Fruit fly (Drosophila melanogaster) whole organism, embryonic: Measurements from ENCODE around the gene Nup98-96.
A peak's percentile ranks its signal among the peaks of the same experiment; 100 is the strongest.

Experiments
- CG12104 ChIP-seq: fragments of 200-800 bp; sonication (Bioruptor generic); optimal IDR thresholded peaks from 3 replicates; lab custom pipeline; 2016; ENCODE audit warnings: missing biosample characterization, missing genetic modification characterization
- CG12769 ChIP-seq: fragments of 200-800 bp; sonication (Bioruptor generic); optimal IDR thresholded peaks from 2 replicates; lab custom pipeline; 2019; ENCODE audit warnings: missing biosample characterization, mild to moderate bottlenecking, missing genetic modification characterization, moderate library complexity
- CG14710 ChIP-seq: fragments of 200-800 bp; sonication (Bioruptor generic); optimal IDR thresholded peaks from 3 replicates; lab custom pipeline; 2019; ENCODE audit warnings: missing biosample characterization, mild to moderate bottlenecking, missing genetic modification characterization, moderate library complexity
- CG14965 ChIP-seq: fragments of 200-800 bp; sonication (Bioruptor generic); optimal IDR thresholded peaks from 2 replicates; lab custom pipeline; 2016; ENCODE audit warnings: missing biosample characterization, missing genetic modification characterization, borderline replicate concordance
- CG1602 ChIP-seq: fragments of 200-800 bp; sonication (Bioruptor generic); optimal IDR thresholded peaks from 3 replicates; lab custom pipeline; 2016; ENCODE audit warnings: missing biosample characterization, missing genetic modification characterization
- CG17361 ChIP-seq: fragments of 200-800 bp; sonication (Bioruptor generic); IDR thresholded peaks from 3 replicates; pipeline ENCODE4 v1.3.6; 2022; ENCODE audit warnings: missing biosample characterization, missing genetic modification characterization
- CG17912 ChIP-seq: fragments of 200-800 bp; sonication (Bioruptor generic); optimal IDR thresholded peaks from 2 replicates; lab custom pipeline; 2018; ENCODE audit warnings: missing biosample characterization, mild to moderate bottlenecking, missing genetic modification characterization
- CG18599 ChIP-seq: fragments of 200-800 bp; sonication (Bioruptor generic); optimal IDR thresholded peaks from 3 replicates; lab custom pipeline; 2017; ENCODE audit warnings: missing biosample characterization, missing genetic modification characterization, mild to moderate bottlenecking, moderate library complexity, missing genetic modification reagents
- CG4404 ChIP-seq: fragments of 200-800 bp; sonication (Bioruptor generic); IDR thresholded peaks from 2 replicates; pipeline ENCODE4 v1.3.6; 2022; ENCODE audit warnings: missing biosample characterization, missing genetic modification characterization
- CG6813 ChIP-seq: fragments of 200-800 bp; sonication (Bioruptor generic); optimal IDR thresholded peaks from 2 replicates; lab custom pipeline; 2017; ENCODE audit warnings: missing biosample characterization, missing genetic modification characterization, mild to moderate bottlenecking, moderate library complexity, missing genetic modification reagents
- CG7357 ChIP-seq: fragments of 200-800 bp; sonication (Bioruptor generic); IDR thresholded peaks from 3 replicates; pipeline ENCODE4 v1.3.6; 2022; ENCODE audit warnings: missing biosample characterization, missing genetic modification characterization
- CG8944 ChIP-seq: fragments of 200-800 bp; sonication (Bioruptor generic); optimal IDR thresholded peaks from 3 replicates; lab custom pipeline; 2016; ENCODE audit warnings: missing biosample characterization, missing genetic modification characterization
- CHES-1-like ChIP-seq: fragments of 200-800 bp; sonication (Bioruptor generic); optimal IDR thresholded peaks from 2 replicates; lab custom pipeline; 2016; ENCODE audit warnings: missing biosample characterization, missing genetic modification characterization
- HLHmδ ChIP-seq: fragments of 200-800 bp; sonication (Bioruptor generic); optimal IDR thresholded peaks from 2 replicates; lab custom pipeline; 2018; ENCODE audit warnings: missing biosample characterization, mild to moderate bottlenecking, missing genetic modification characterization, moderate library complexity
- Hand ChIP-seq: fragments of 200-800 bp; sonication (Bioruptor generic); optimal IDR thresholded peaks from 2 replicates; lab custom pipeline; 2017; ENCODE audit warnings: mild to moderate bottlenecking, missing biosample characterization, missing genetic modification reagents, missing genetic modification characterization
- MBD-R2 ChIP-seq: fragments of 200-800 bp; sonication (Bioruptor generic); IDR thresholded peaks from 2 replicates; pipeline ENCODE4 v1.3.6; 2022; ENCODE audit warnings: missing biosample characterization, missing genetic modification characterization
- Mrtf ChIP-seq: fragments of 200-800 bp; sonication (Bioruptor generic); IDR thresholded peaks from 3 replicates; pipeline ENCODE4 v1.3.6; 2022; ENCODE audit warnings: missing biosample characterization, missing genetic modification characterization
- NC2β ChIP-seq: fragments of 200-800 bp; sonication (Bioruptor generic); optimal IDR thresholded peaks from 2 replicates; lab custom pipeline; 2016; ENCODE audit warnings: missing biosample characterization, missing genetic modification characterization
- Nf-YA ChIP-seq: fragments of 200-800 bp; sonication (Bioruptor generic); IDR thresholded peaks from 2 replicates; pipeline ENCODE4 v1.3.6; 2022; ENCODE audit warnings: missing biosample characterization, missing genetic modification characterization
- Scr ChIP-seq: fragments of 200-800 bp; sonication (Bioruptor generic); IDR thresholded peaks from 2 replicates; pipeline ENCODE4 v1.3.6; 2022; ENCODE audit warnings: missing biosample characterization, missing genetic modification characterization; ENCODE audit not compliant: partially characterized antibody
- YL-1 ChIP-seq: fragments of 200-800 bp; sonication (Bioruptor generic); optimal IDR thresholded peaks from 3 replicates; lab custom pipeline; 2017; ENCODE audit warnings: missing biosample characterization, mild to moderate bottlenecking, missing genetic modification characterization
- amos ChIP-seq: fragments of 200-800 bp; sonication (Bioruptor generic); IDR thresholded peaks from 2 replicates; pipeline ENCODE4 v1.3.6; 2022; ENCODE audit warnings: missing biosample characterization, missing genetic modification characterization; ENCODE audit not compliant: partially characterized antibody
- cato ChIP-seq: fragments of 200-800 bp; sonication (Bioruptor generic); optimal IDR thresholded peaks from 2 replicates; lab custom pipeline; 2016; ENCODE audit warnings: missing biosample characterization, missing genetic modification characterization, borderline replicate concordance
- caup ChIP-seq: fragments of 200-800 bp; sonication (Bioruptor generic); optimal IDR thresholded peaks from 3 replicates; lab custom pipeline; 2017; ENCODE audit warnings: missing biosample characterization, mild to moderate bottlenecking, missing genetic modification characterization, moderate library complexity; ENCODE audit not compliant: severe bottlenecking
- ci ChIP-seq: fragments of 200-800 bp; sonication (Bioruptor generic); IDR thresholded peaks from 3 replicates; pipeline ENCODE4 v1.3.6; 2022; ENCODE audit warnings: missing biosample characterization, missing genetic modification characterization
- dati ChIP-seq: fragments of 200-800 bp; sonication (Bioruptor generic); IDR thresholded peaks from 2 replicates; pipeline ENCODE4 v1.3.6; 2022; ENCODE audit warnings: missing biosample characterization, missing genetic modification characterization
- dysf ChIP-seq: fragments of 200-800 bp; sonication (Bioruptor generic); IDR thresholded peaks from 3 replicates; pipeline ENCODE4 v1.3.6; 2022; ENCODE audit warnings: missing biosample characterization, missing genetic modification characterization
- fd96Cb ChIP-seq: fragments of 200-800 bp; sonication (Bioruptor generic); optimal IDR thresholded peaks from 2 replicates; lab custom pipeline; 2018; ENCODE audit warnings: missing biosample characterization, mild to moderate bottlenecking, missing genetic modification characterization, moderate library complexity
- hbn ChIP-seq: fragments of 200-800 bp; sonication (Bioruptor generic); IDR thresholded peaks from 2 replicates; pipeline ENCODE4 v1.3.6; 2022; ENCODE audit warnings: missing biosample characterization, missing genetic modification characterization; ENCODE audit not compliant: partially characterized antibody
- her ChIP-seq: fragments of 200-800 bp; sonication (Bioruptor generic); optimal IDR thresholded peaks from 2 replicates; lab custom pipeline; 2016; ENCODE audit warnings: missing biosample characterization, missing genetic modification characterization
- klu ChIP-seq: fragments of 200-800 bp; sonication (Bioruptor generic); IDR thresholded peaks from 2 replicates; pipeline ENCODE4 v1.3.6; 2022; ENCODE audit warnings: missing biosample characterization, missing genetic modification characterization
- lab ChIP-seq: fragments of 200-800 bp; sonication (Bioruptor generic); optimal IDR thresholded peaks from 3 replicates; lab custom pipeline; 2017; ENCODE audit warnings: missing biosample characterization, missing genetic modification characterization, mild to moderate bottlenecking, moderate library complexity, missing genetic modification reagents
- lilli ChIP-seq: fragments of 200-800 bp; sonication (Bioruptor generic); optimal IDR thresholded peaks from 3 replicates; lab custom pipeline; 2016; ENCODE audit warnings: missing biosample characterization, missing genetic modification characterization
- nmo ChIP-seq: fragments of 200-800 bp; sonication (Bioruptor generic); optimal IDR thresholded peaks from 2 replicates; lab custom pipeline; 2018; ENCODE audit warnings: missing biosample characterization, mild to moderate bottlenecking, missing genetic modification characterization, moderate library complexity
- pb ChIP-seq: fragments of 200-800 bp; sonication (Bioruptor generic); optimal IDR thresholded peaks from 3 replicates; lab custom pipeline; 2016; ENCODE audit warnings: missing biosample characterization, missing genetic modification characterization
- phol ChIP-seq: fragments of 200-800 bp; sonication (Bioruptor generic); optimal IDR thresholded peaks from 3 replicates; lab custom pipeline; 2018; ENCODE audit warnings: missing biosample characterization, mild to moderate bottlenecking, missing genetic modification characterization, moderate library complexity
- row ChIP-seq: fragments of 200-800 bp; sonication (Bioruptor generic); IDR thresholded peaks from 3 replicates; pipeline ENCODE4 v1.3.6; 2022; ENCODE audit warnings: missing biosample characterization, missing genetic modification characterization
- seq ChIP-seq: fragments of 200-800 bp; sonication (Bioruptor generic); IDR thresholded peaks from 2 replicates; pipeline ENCODE4 v1.3.6; 2022; ENCODE audit warnings: missing biosample characterization, missing genetic modification characterization
- shn ChIP-seq: fragments of 200-800 bp; sonication (Bioruptor generic); optimal IDR thresholded peaks from 3 replicates; lab custom pipeline; 2016; ENCODE audit warnings: missing biosample characterization, missing genetic modification characterization
- slbo ChIP-seq: fragments of 200-800 bp; sonication (Bioruptor generic); IDR thresholded peaks from 2 replicates; pipeline ENCODE4 v1.3.6; 2022; ENCODE audit warnings: missing biosample characterization, missing genetic modification characterization
- sna ChIP-seq: fragments of 200-800 bp; sonication (Bioruptor generic); IDR thresholded peaks from 2 replicates; pipeline ENCODE4 v1.3.6; 2022; ENCODE audit warnings: missing biosample characterization, missing genetic modification characterization; ENCODE audit not compliant: partially characterized antibody
- sob ChIP-seq: fragments of 200-800 bp; sonication (Bioruptor generic); IDR thresholded peaks from 2 replicates; pipeline ENCODE4 v1.3.6; 2022; ENCODE audit warnings: missing biosample characterization, missing genetic modification characterization
- sqz ChIP-seq: fragments of 200-800 bp; sonication (Bioruptor generic); optimal IDR thresholded peaks from 3 replicates; lab custom pipeline; 2018; ENCODE audit warnings: missing biosample characterization, mild to moderate bottlenecking, missing genetic modification characterization
- sug ChIP-seq: fragments of 200-800 bp; optimal IDR thresholded peaks from 2 replicates; lab custom pipeline; 2019; ENCODE audit warnings: missing biosample characterization, mild to moderate bottlenecking, missing genetic modification characterization, moderate library complexity
- tgo ChIP-seq: fragments of 200-800 bp; sonication (Bioruptor generic); IDR thresholded peaks from 3 replicates; pipeline ENCODE4 v1.3.6; 2022; ENCODE audit warnings: missing biosample characterization, missing genetic modification characterization
- wdn ChIP-seq: fragments of 200-800 bp; sonication (Bioruptor generic); IDR thresholded peaks from 2 replicates; pipeline ENCODE4 v1.3.6; 2022; ENCODE audit warnings: missing biosample characterization, missing genetic modification characterization
- wek ChIP-seq: fragments of 200-800 bp; sonication (Bioruptor generic); optimal IDR thresholded peaks from 3 replicates; lab custom pipeline; 2018; ENCODE audit warnings: missing biosample characterization, mild to moderate bottlenecking, missing genetic modification characterization, moderate library complexity
- zen2 ChIP-seq: fragments of 200-800 bp; sonication (Bioruptor generic); IDR thresholded peaks from 3 replicates; pipeline ENCODE4 v1.3.6; 2022; ENCODE audit warnings: missing biosample characterization, missing genetic modification characterization; ENCODE audit not compliant: partially characterized antibody
- zf30C ChIP-seq: fragments of 200-800 bp; sonication (Bioruptor generic); optimal IDR thresholded peaks from 3 replicates; lab custom pipeline; 2018; ENCODE audit warnings: missing biosample characterization, mild to moderate bottlenecking, missing genetic modification characterization

Nup98-96 gene

DNA sequence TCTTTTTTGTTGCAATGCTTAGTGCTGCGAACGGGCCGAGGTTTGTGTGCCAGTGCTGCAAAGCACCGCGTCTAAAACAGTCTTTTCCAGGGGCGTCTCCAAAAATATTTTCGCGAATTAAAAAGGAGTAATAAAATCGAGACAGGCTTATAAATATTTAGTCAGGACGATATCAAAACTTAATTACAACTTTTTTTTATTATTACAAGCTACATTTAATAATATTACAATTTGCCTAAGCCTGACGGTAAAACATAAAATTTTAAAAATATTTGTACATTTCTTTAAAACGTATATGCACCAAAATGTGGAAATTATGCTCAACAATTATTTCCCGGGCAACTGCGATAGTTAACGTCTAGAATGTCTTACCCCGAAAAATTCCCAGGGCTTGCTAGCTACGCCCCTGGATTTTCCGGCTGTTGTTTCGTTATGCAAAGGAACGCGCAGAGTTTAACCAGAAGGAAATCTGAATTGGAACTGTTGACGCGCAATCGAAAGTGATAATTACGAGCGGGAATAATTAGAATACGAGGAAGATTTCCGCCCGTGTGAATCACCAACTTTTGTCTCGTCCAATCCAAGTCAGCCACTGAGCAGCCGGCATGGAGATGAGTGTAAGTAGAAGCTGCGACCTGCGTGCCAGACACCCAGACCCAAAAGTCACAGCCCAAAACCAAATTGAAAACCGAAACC lies 23.4 kb downstream of the Nup98-96 start, which contains the start of the genes PTPMT1 and Hrd3 (continued):
- TF ChIP-seq klu (GFP tag; lab: Robert Waterston, UW) (peak; percentile 96), NC2β (GFP tag; lab: Kevin White, UChicago) (peak; percentile 95), slbo (peak; percentile 98), dati (GFP tag; lab: Robert Waterston, UW) (peak; percentile 80), zf30C (peak; percentile 19), CG14710 (tag; lab: Kevin White, UChicago) (peak; percentile 98), CG7357 (peak; percentile 92), CG17912 (peak; percentile 86), CHES-1-like (peak; percentile 97), CG1602 (GFP tag; lab: Kevin White, UChicago) (peak; percentile 99), amos (GFP tag; lab: Robert Waterston, UW) (peak; percentile 27; the same call in 1 of the 2 replicates), Scr (GFP tag; lab: Robert Waterston, UW) (0 out of 2 replicates have a peak, but pooled peaks have one; percentile 26), hbn (GFP tag; lab: Robert Waterston, UW) (no peak), fd96Cb (tag; lab: Kevin White, UChicago) (peak; percentile 99), caup (GFP tag; lab: Kevin White, UChicago) (peak; percentile 98), row (peak; percentile 98), lilli (GFP tag; lab: Kevin White, UChicago) (peak; percentile 99), CG14965 (GFP tag; lab: Kevin White, UChicago) (peak; percentile 70), CG18599 (GFP tag; lab: Kevin White, UChicago) (peak; percentile 99), her (GFP tag; lab: Kevin White, UChicago) (peak; percentile 90), nmo (peak; percentile 100), cato (GFP tag; lab: Kevin White, UChicago) (peak; percentile 98), seq (peak; percentile 95), Nf-YA (peak; percentile 83), Hand (peak; percentile 96), wek (GFP tag; lab: Kevin White, UChicago) (peak; percentile 84), lab (GFP tag; lab: Kevin White, UChicago) (peak; percentile 98), ci (GFP tag; lab: Robert Waterston, UW) (peak; percentile 94), sna (GFP tag; lab: Robert Waterston, UW) (no peak), wdn (GFP tag; lab: Robert Waterston, UW) (peak; percentile 89), phol (peak; percentile 99), CG8944 (GFP tag; lab: Kevin White, UChicago) (peak; percentile 96), MBD-R2 (GFP tag; lab: Robert Waterston, UW) (peak; percentile 84), sqz (GFP tag; lab: Kevin White, UChicago) (peak; percentile 98), HLHmδ (GFP tag; lab: Kevin White, UChicago) (no peak), Mrtf (GFP tag; lab: Robert Waterston, UW) (peak; percentile 95), sug (tag; lab: Kevin White, UChicago) (peak; percentile 98), CG12769 (tag; lab: Kevin White, UChicago) (peak; percentile 84), CG4404 (GFP tag; lab: Robert Waterston, UW) (peak; percentile 97), CG6813 (GFP tag; lab: Kevin White, UChicago) (peak; percentile 96), zen2 (GFP tag; lab: Robert Waterston, UW) (no peak), CG12104 (GFP tag; lab: Kevin White, UChicago) (peak; percentile 99), pb (GFP tag; lab: Kevin White, UChicago) (peak; percentile 97), dysf (peak; percentile 98), tgo (GFP tag; lab: Robert Waterston, UW) (peak; percentile 96), YL-1 (GFP tag; lab: Kevin White, UChicago) (peak; percentile 99), shn (GFP tag; lab: Kevin White, UChicago) (peak; percentile 97), CG17361 (peak; percentile 100), sob (GFP tag; lab: Robert Waterston, UW) (peak; percentile 96)
